5 worm cellular contexts compared by ENCODE assay signal in the genomic region with DNA sequence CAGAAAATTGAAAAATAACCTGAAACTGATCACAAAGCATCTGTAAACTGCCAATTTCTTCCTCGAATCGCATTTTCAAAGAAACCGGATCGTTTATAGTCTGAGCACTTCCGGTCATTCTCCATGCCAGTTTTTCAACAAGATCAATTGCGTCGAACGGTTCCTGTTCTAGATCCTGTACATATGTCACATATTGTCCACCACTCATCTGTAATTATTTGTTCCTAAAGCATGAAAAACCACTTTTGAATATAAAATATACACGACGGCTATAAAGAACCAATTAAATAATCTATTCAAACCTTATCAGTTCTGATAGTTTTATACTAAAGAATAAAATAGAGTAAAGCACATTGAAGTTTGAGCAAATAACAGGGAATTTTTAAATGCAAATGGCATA.
TF ChIP-seq lines count a peak whose summit lies in the region.

A gene (minus strand): TSS at position 208 of the 400 bp plus-strand sequence.

TF ChIP-seq in whole organism, L1 larva, 84 proteins besides CTCF, POLR2A, EP300 and RAD21:
- TF ChIP-seq lin-35 (GFP tag; optimal IDR thresholded peaks at IDR 0.05; lab: Kevin White, UChicago): peak in 1 of 2 experiments; percentile 12
- no peak for TF ChIP-seq nhr-71 (tag; optimal IDR thresholded peaks at IDR 0.05; lab: Kevin White, UChicago)
- TF ChIP-seq sptf-1 (tag; optimal IDR thresholded peaks at IDR 0.05; lab: Kevin White, UChicago): no peak
- TF ChIP-seq fkh-4 (tag; optimal IDR thresholded peaks at IDR 0.05; lab: Kevin White, UChicago; ENCODE audit: borderline replicate concordance): no peak
- no peak for TF ChIP-seq elt-3 (tag; optimal IDR thresholded peaks at IDR 0.05; lab: Kevin White, UChicago)
- peak; percentile 3 for TF ChIP-seq lin-13 (GFP tag; optimal IDR thresholded peaks at IDR 0.05; lab: Kevin White, UChicago)
- TF ChIP-seq pax-3 (tag; optimal IDR thresholded peaks at IDR 0.05; lab: Kevin White, UChicago): no peak
- no peak for TF ChIP-seq isw-1 (GFP tag; IDR thresholded peaks at IDR 0.05; lab: Robert Waterston, UW)

TF ChIP-seq in whole organism, L2 larva, 48 proteins besides CTCF, POLR2A, EP300 and RAD21:
- no peak for TF ChIP-seq nhr-77 (tag; optimal IDR thresholded peaks at IDR 0.05; lab: Kevin White, UChicago)
- TF ChIP-seq fos-1 (tag; optimal IDR thresholded peaks at IDR 0.05; lab: Kevin White, UChicago): peak; percentile 17
TF ChIP-seq in whole organism, L2 larva: peak in this region for 1.

TF ChIP-seq in whole organism, L3 larva, 47 proteins besides CTCF, POLR2A, EP300 and RAD21:
- TF ChIP-seq nhr-12 (tag; optimal IDR thresholded peaks at IDR 0.05; lab: Kevin White, UChicago) (no peak), nhr-76 (tag; optimal IDR thresholded peaks at IDR 0.05; lab: Kevin White, UChicago) (no peak), jun-1 (tag; optimal IDR thresholded peaks at IDR 0.05; lab: Kevin White, UChicago) (no peak), unc-39 (tag; optimal IDR thresholded peaks at IDR 0.05; lab: Kevin White, UChicago) (no peak), nhr-237 (tag; optimal IDR thresholded peaks at IDR 0.05; lab: Kevin White, UChicago) (no peak), egl-27 (tag; optimal IDR thresholded peaks at IDR 0.05; lab: Kevin White, UChicago) (no peak), nhr-23 (tag; optimal IDR thresholded peaks at IDR 0.05; lab: Kevin White, UChicago) (no peak), nhr-77 (tag; optimal IDR thresholded peaks at IDR 0.05; lab: Kevin White, UChicago) (no peak), egl-5 (tag; optimal IDR thresholded peaks at IDR 0.05; lab: Kevin White, UChicago) (no peak), ZK546.5 (tag; optimal IDR thresholded peaks at IDR 0.05; lab: Kevin White, UChicago) (no peak), hmg-11 (tag; optimal IDR thresholded peaks at IDR 0.05; lab: Kevin White, UChicago) (no peak), elt-2 (tag; optimal IDR thresholded peaks at IDR 0.05; lab: Kevin White, UChicago) (peak; percentile 40), pha-4 (tag; optimal IDR thresholded peaks at IDR 0.05; lab: Kevin White, UChicago) (peak; percentile 18), eor-1 (tag; optimal IDR thresholded peaks at IDR 0.05; lab: Kevin White, UChicago) (no peak), tbx-2 (tag; optimal IDR thresholded peaks at IDR 0.05; lab: Kevin White, UChicago) (no peak), pqm-1 (tag; optimal IDR thresholded peaks at IDR 0.05; lab: Kevin White, UChicago) (no peak), daf-12 (tag; optimal IDR thresholded peaks at IDR 0.05; lab: Kevin White, UChicago) (no peak), lin-15B (tag; optimal IDR thresholded peaks at IDR 0.05; lab: Kevin White, UChicago) (no peak)
TF ChIP-seq in whole organism, L3 larva: peak in this region for 2.

TF ChIP-seq in whole organism, L4 larva, 104 proteins besides CTCF, POLR2A, EP300 and RAD21:
- TF ChIP-seq hif-1 (tag; optimal IDR thresholded peaks at IDR 0.05; lab: Kevin White, UChicago) (no peak), nhr-28 (tag; optimal IDR thresholded peaks at IDR 0.05; lab: Kevin White, UChicago) (peak; percentile 68), aly-2 (tag; optimal IDR thresholded peaks at IDR 0.05; lab: Kevin White, UChicago) (no peak), ceh-28 (tag; optimal IDR thresholded peaks at IDR 0.05; lab: Kevin White, UChicago) (no peak), zfp-3 (GFP tag; conservative IDR thresholded peaks at IDR 0.05; lab: Robert Waterston, UW) (peak; percentile 60; the same call in 1 of the 2 replicates), arid-1 (GFP tag; conservative IDR thresholded peaks at IDR 0.05; lab: Robert Waterston, UW) (0 out of 2 replicates have a peak, but pooled peaks have one; percentile 33), skn-1 (tag; optimal IDR thresholded peaks at IDR 0.05; lab: Kevin White, UChicago) (no peak), lin-13 (GFP tag; optimal IDR thresholded peaks at IDR 0.05; lab: Kevin White, UChicago) (no peak), F10B5.3 (tag; optimal IDR thresholded peaks at IDR 0.05; lab: Kevin White, UChicago) (no peak), hlh-11 (tag; optimal IDR thresholded peaks at IDR 0.05; lab: Kevin White, UChicago) (no peak), D1046.2 (GFP tag; IDR thresholded peaks at IDR 0.05; lab: Robert Waterston, UW) (no peak), daf-16 (GFP tag; optimal IDR thresholded peaks at IDR 0.05; lab: Kevin White, UChicago) (no peak), daf-16 (tag; optimal IDR thresholded peaks at IDR 0.05; lab: Kevin White, UChicago) (peak; percentile 42), sdz-12 (GFP tag; optimal IDR thresholded peaks at IDR 0.05; lab: Kevin White, UChicago) (no peak), fos-1 (tag; optimal IDR thresholded peaks at IDR 0.05; lab: Kevin White, UChicago) (no peak), nhr-41 (GFP tag; IDR thresholded peaks at IDR 0.05; lab: Robert Waterston, UW) (no peak), R02D3.7 (tag; optimal IDR thresholded peaks at IDR 0.05; lab: Kevin White, UChicago) (no peak), T26A8.4 (GFP tag; IDR thresholded peaks at IDR 0.05; lab: Robert Waterston, UW) (peak; percentile 64; the same call in 1 of the 2 replicates), ctbp-1 (GFP tag; IDR thresholded peaks at IDR 0.05; lab: Robert Waterston, UW) (no peak), php-3 (GFP tag; IDR thresholded peaks at IDR 0.05; lab: Robert Waterston, UW) (peak; percentile 63), pqm-1 (tag; optimal IDR thresholded peaks at IDR 0.05; lab: Kevin White, UChicago) (peak; percentile 9), zip-11 (GFP tag; IDR thresholded peaks at IDR 0.05; lab: Robert Waterston, UW) (no peak), dve-1 (tag; optimal IDR thresholded peaks at IDR 0.05; lab: Kevin White, UChicago; ENCODE audit: insufficient read depth) (peak; percentile 57), lin-38 (GFP tag; IDR thresholded peaks at IDR 0.05; lab: Robert Waterston, UW) (peak; percentile 43; the same call in 1 of the 2 replicates), nhr-111 (GFP tag; optimal IDR thresholded peaks at IDR 0.05; lab: Kevin White, UChicago) (no peak), dmd-9 (GFP tag; IDR thresholded peaks at IDR 0.05; lab: Robert Waterston, UW) (no peak), cey-2 (tag; optimal IDR thresholded peaks at IDR 0.05; lab: Kevin White, UChicago; ENCODE audit: borderline replicate concordance, insufficient read depth) (no peak)
TF ChIP-seq in whole organism, L4 larva: peak in this region for 9.

TF ChIP-seq in whole organism, young adult, 124 proteins besides CTCF, POLR2A, EP300 and RAD21 (continues in another document):
- TF ChIP-seq fkh-3 (tag; optimal IDR thresholded peaks at IDR 0.05; lab: Kevin White, UChicago) (no peak), K11D2.4 (GFP tag; IDR thresholded peaks at IDR 0.05; lab: Robert Waterston, UW) (no peak), T07F8.4 (tag; optimal IDR thresholded peaks at IDR 0.05; lab: Kevin White, UChicago) (no peak), attf-5 (GFP tag; optimal IDR thresholded peaks at IDR 0.05; lab: Kevin White, UChicago) (no peak), lsy-27 (tag; optimal IDR thresholded peaks at IDR 0.05; lab: Kevin White, UChicago; ENCODE audit: borderline replicate concordance, insufficient read depth) (no peak), madf-8 (GFP tag; conservative IDR thresholded peaks at IDR 0.05; lab: Robert Waterston, UW) (no peak), ztf-28 (GFP tag; IDR thresholded peaks at IDR 0.05; lab: Robert Waterston, UW) (no peak), Y53G8AR.9 (GFP tag; conservative IDR thresholded peaks at IDR 0.05; lab: Robert Waterston, UW) (peak; percentile 87), unc-130 (GFP tag; optimal IDR thresholded peaks at IDR 0.05; lab: Kevin White, UChicago) (no peak), cebp-2 (GFP tag; IDR thresholded peaks at IDR 0.05; lab: Robert Waterston, UW) (no peak), F49E8.2 (tag; optimal IDR thresholded peaks at IDR 0.05; lab: Kevin White, UChicago; ENCODE audit: insufficient read depth) (no peak), madf-6 (GFP tag; IDR thresholded peaks at IDR 0.05; lab: Robert Waterston, UW) (peak; percentile 16; the same call in 1 of the 2 replicates), ztf-6 (GFP tag; IDR thresholded peaks at IDR 0.05; lab: Robert Waterston, UW) (no peak), B0336.3 (GFP tag; IDR thresholded peaks at IDR 0.05; lab: Robert Waterston, UW) (peak; percentile 72; the same call in 1 of the 2 replicates), athp-1 (tag; optimal IDR thresholded peaks at IDR 0.05; lab: Kevin White, UChicago) (peak; percentile 73), mes-4 (tag; optimal IDR thresholded peaks at IDR 0.05; lab: Kevin White, UChicago) (no peak), rpc-1 (optimal IDR thresholded peaks at IDR 0.05; lab: Kevin White, UChicago) (no peak), rpc-1 (tag; optimal IDR thresholded peaks at IDR 0.05; lab: Kevin White, UChicago) (no peak), mcd-1 (GFP tag; IDR thresholded peaks at IDR 0.05; lab: Robert Waterston, UW) (peak; percentile 35; the same call in 1 of the 2 replicates), atf-7 (tag; optimal IDR thresholded peaks at IDR 0.05; lab: Kevin White, UChicago) (peak; percentile 16), egl-18 (GFP tag; IDR thresholded peaks at IDR 0.05; lab: Robert Waterston, UW) (no peak), pbrm-1 (GFP tag; IDR thresholded peaks at IDR 0.05; lab: Robert Waterston, UW) (0 out of 2 replicates have a peak, but pooled peaks have one; percentile 35), nfyb-1 (GFP tag; IDR thresholded peaks at IDR 0.05; lab: Robert Waterston, UW) (no peak), tlf-1 (GFP tag; optimal IDR thresholded peaks at IDR 0.05; lab: Kevin White, UChicago) (peak; percentile 28), gei-17 (GFP tag; optimal IDR thresholded peaks at IDR 0.05; lab: Kevin White, UChicago) (no peak), hmg-20 (GFP tag; IDR thresholded peaks at IDR 0.05; lab: Robert Waterston, UW) (no peak), F22D6.2 (tag; optimal IDR thresholded peaks at IDR 0.05; lab: Kevin White, UChicago) (no peak), ZK185.1 (tag; optimal IDR thresholded peaks at IDR 0.05; lab: Kevin White, UChicago; ENCODE audit: poor library complexity, severe bottlenecking) (peak; percentile 20), repo-1 (tag; optimal IDR thresholded peaks at IDR 0.05; lab: Kevin White, UChicago) (peak; percentile 12), attf-6 (GFP tag; IDR thresholded peaks at IDR 0.05; lab: Robert Waterston, UW) (no peak), rcor-1 (GFP tag; IDR thresholded peaks at IDR 0.05; lab: Robert Waterston, UW) (no peak), lin-54 (GFP tag; optimal IDR thresholded peaks at IDR 0.05; lab: Kevin White, UChicago) (no peak), lsl-1 (GFP tag; optimal IDR thresholded peaks at IDR 0.05; lab: Kevin White, UChicago) (no peak), nhr-80 (tag; optimal IDR thresholded peaks at IDR 0.05; lab: Kevin White, UChicago) (no peak), tbp1 (GFP tag; optimal IDR thresholded peaks at IDR 0.05; lab: Kevin White, UChicago) (peak; percentile 19), ceh-27 (GFP tag; optimal IDR thresholded peaks at IDR 0.05; lab: Kevin White, UChicago) (no peak), madf-3 (GFP tag; IDR thresholded peaks at IDR 0.05; lab: Robert Waterston, UW) (0 out of 2 replicates have a peak, but pooled peaks have one; percentile 40)
